Worm (Caenorhabditis elegans) whole organism, L4/young adult: ENCODE measurements around the gene F22E5.12.
"Not testable (repeated sequence)": the region's sequence is repeated elsewhere in the genome, so short reads cannot be mapped to it uniquely, and the experiment has no call there.

ENCODE experiments used
- W03F9.2 ChIP-seq: fragments of 150-350 bp; optimal IDR thresholded peaks from 2 replicates; lab custom pipeline; 2014; ENCODE audit warnings: missing biosample characterization, missing genetic modification characterization
- dao-5 ChIP-seq: sonication (generic microtip); optimal IDR thresholded peaks from 2 replicates; lab custom pipeline; 2016; ENCODE audit warnings: missing genotype, missing genetic modification characterization, moderate library complexity, missing compliant biosample characterization
- him-1 ChIP-seq: sonication (generic microtip); optimal IDR thresholded peaks from 2 replicates; lab custom pipeline; 2016; ENCODE audit warnings: missing genotype, missing genetic modification reagents, missing genetic modification characterization, missing compliant biosample characterization

The F22E5.12 gene

ce11 chrII:2646756-2647155 is at the start of gene F22E5.12:
TSS of gene F22E5.12 (minus strand) at chrII:2646856.
- TF ChIP-seq W03F9.2; him-1 (tag; lab: Kevin White, UChicago); dao-5: not testable (repeated sequence)

- no peak for TF ChIP-seq dao-5
- TF ChIP-seq W03F9.2, result no peak
- TF ChIP-seq him-1 (tag; lab: Kevin White, UChicago), result no peak
These were observed 48.4 kb upstream of the F22E5.12 start for ce11 chrII:2695079-2695478.

DNA sequence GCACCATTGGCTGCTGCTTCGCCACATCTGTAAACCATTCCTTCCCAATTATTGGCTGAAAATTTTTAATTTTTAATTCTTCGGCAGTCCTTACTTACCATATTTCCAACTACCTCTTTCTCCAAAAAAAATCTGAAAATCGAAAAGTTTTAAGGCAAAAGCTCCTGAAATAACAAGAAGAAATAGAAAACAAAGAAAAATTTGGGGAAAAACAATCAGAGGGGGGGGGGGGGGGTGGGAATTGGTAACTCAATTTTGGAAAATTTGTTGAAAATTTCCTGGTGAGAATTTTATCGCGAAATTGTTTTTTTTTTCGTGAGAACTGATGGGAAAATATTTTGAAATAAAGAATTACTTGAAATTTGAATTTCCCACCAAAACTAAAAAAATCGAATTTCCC is 45.8 kb upstream of the F22E5.12 start, which contains the start of gene set-11:
set-11 (minus strand) TSS at position 101 of the 400 bp plus-strand sequence.
- TF ChIP-seq him-1 (tag; lab: Kevin White, UChicago), result no peak
- no peak for TF ChIP-seq dao-5
- no peak for TF ChIP-seq W03F9.2

DNA sequence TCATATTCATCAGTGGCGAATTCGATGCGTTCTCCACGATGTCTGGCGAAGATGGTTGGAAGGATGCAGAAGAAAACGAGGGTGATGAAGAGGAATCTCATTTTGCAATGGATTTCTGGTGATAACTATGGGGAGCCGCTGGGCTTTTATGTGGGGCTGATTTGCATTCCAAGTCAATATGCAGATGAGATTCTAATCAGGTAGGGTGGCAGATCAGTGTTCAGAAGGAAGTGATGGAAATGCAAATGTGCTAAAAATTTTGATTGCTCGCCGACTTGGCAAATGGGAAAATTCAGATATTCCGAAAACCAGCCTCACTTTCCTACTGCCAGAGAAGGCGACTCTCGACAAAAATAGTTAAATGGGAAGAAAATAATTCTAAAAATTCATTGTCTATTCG is 43.4 kb upstream of the F22E5.12 start, which contains the start of gene nspf-3:
nspf-3 (minus strand) TSS at position 101 of the 400 bp plus-strand sequence.
- TF ChIP-seq dao-5, result no peak
- no peak for TF ChIP-seq W03F9.2
- no peak for TF ChIP-seq him-1 (tag; lab: Kevin White, UChicago)

- not testable (repeated sequence) for TF ChIP-seq W03F9.2; dao-5; him-1 (tag; lab: Kevin White, UChicago)
These were observed 42.0 kb upstream of the F22E5.12 start, which contains the start of gene nspf-2 for ce11 chrII:2688616-2689015. TSS of gene nspf-2 (plus strand) at chrII:2688916.

DNA sequence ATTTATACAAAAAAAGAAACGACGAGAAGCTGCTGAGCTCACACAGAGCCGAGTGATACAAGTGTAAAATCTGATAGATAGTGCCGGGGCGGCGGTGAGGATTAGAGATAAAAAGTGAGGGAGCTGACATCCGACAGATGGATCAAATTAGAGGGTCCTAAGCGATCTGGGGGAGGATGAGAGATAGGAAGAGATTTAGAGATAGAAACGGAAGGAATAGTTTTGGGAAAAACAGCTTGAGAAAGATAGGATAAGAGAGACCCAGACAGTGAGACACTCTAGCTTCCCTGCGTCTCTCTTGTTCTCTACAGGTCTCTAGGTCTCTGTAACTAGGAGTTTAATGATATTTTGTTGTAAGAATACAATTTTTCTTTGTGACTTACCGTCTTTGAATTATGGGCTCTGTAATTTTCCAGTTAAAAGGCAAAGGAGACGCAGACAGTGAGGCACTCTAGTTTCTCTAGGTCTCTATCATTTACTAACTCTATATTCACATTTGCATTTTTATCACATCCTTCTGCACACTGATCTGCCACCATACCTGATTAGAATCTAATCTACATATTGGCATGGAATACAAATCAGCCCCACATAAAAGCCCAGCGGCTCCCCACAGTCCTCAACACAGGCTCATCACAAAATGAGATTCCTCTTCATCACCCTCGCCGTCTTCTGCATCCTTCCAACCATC is 40.5 kb upstream of the F22E5.12 start, which contains the start of the genes sup-9 and nspf-1:
sup-9 (minus strand) TSS at position 43 of the 691 bp plus-strand sequence.
nspf-1 (plus strand) TSS at position 641 of the 691 bp plus-strand sequence.
- TF ChIP-seq dao-5 (no peak), him-1 (tag; lab: Kevin White, UChicago) (no peak)

ce11 chrII:2684783-2685182 is 38.1 kb upstream of the F22E5.12 start:
- TF ChIP-seq W03F9.2, result no peak
- no peak for TF ChIP-seq dao-5
- no peak for TF ChIP-seq him-1 (tag; lab: Kevin White, UChicago)

- no peak for TF ChIP-seq dao-5
- no peak for TF ChIP-seq him-1 (tag; lab: Kevin White, UChicago)
- TF ChIP-seq W03F9.2, result no peak
These were observed 37.6 kb upstream of the F22E5.12 start, which contains the start of gene ceh-87 for ce11 chrII:2684208-2684607. TSS of gene ceh-87 (minus strand) at chrII:2684308.

ce11 chrII:2681118-2681517 is 34.5 kb upstream of the F22E5.12 start, which contains the start of gene F34D6.1:
TSS of gene F34D6.1 (minus strand) at chrII:2681218.
- TF ChIP-seq him-1 (tag; lab: Kevin White, UChicago) (no peak), W03F9.2 (no peak), dao-5 (no peak)

DNA sequence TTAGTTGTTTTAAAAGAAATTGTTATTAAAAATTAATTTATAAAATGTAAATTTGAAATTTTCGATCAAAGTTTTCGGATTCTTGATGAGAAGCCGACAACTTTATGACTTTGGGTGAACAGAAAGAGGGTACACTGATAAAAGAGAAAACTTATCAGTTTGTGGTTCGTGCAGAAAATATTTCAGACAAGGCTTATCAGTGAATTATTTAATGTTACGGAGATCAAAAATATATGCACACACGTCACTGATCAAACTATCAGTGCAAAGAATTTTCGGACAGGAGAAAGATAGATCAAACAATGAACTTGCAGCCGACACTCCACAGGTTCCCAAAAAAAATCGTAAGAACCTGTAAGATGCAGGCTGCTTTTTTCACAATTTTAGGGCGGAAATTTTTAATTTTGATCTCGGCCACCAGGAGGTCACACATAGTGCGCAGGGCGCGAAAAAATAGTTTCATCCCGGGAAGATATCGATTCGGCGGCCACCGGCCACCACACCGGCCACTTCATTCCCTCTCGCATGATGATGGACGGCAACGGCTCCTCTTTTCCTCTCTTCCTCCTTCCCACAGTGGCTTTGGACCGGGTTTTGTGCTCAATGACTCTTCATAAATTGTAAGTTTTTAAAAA is 31.0 kb upstream of the F22E5.12 start, which contains the start of gene F22E5.17:
F22E5.17 (plus strand) TSS at position 508 of the 635 bp plus-strand sequence.
- TF ChIP-seq W03F9.2, result no peak
- TF ChIP-seq him-1 (tag; lab: Kevin White, UChicago), result no peak
- TF ChIP-seq dao-5, result no peak

DNA sequence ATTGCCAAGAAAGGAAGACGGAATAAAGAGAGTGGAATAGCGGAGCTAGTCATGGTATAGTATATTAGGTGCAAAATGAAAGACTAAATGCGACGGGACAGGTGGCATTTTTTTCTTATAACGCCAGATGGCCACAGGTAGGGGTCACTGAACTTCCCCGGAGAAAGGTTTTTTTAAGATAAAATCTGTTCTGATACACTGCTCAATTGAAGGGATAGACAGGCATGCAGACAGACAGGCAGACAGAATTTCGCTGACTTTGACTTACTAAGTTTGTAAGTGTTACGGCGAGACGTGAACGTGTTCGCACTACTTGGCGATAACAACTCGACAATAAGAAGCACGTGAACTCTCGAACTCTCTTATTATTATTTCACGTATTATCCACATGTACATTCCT is 26.9 kb upstream of the F22E5.12 start, which contains the start of the genes F22E5.20 and F22E5.1:
F22E5.20 (minus strand) TSS at position 101 of the 400 bp plus-strand sequence.
F22E5.1 (plus strand) TSS at position 242 of the 400 bp plus-strand sequence.
- TF ChIP-seq W03F9.2; him-1 (tag; lab: Kevin White, UChicago); dao-5: not testable (repeated sequence)

ce11 chrII:2672320-2672719 is 25.7 kb upstream of the F22E5.12 start, which contains the start of gene sri-57:
TSS of gene sri-57 (minus strand) at chrII:2672420.
- not testable (repeated sequence) for TF ChIP-seq W03F9.2; him-1 (tag; lab: Kevin White, UChicago); dao-5

- TF ChIP-seq W03F9.2 (no peak), him-1 (tag; lab: Kevin White, UChicago) (no peak)
These were observed 18.9 kb upstream of the F22E5.12 start, which contains the start of gene F22E5.22 for ce11 chrII:2665606-2666005. TSS of gene F22E5.22 (plus strand) at chrII:2665906.

ce11 chrII:2665081-2665480 is 18.4 kb upstream of the F22E5.12 start, which contains the start of gene F22E5.2:
TSS of gene F22E5.2 (plus strand) at chrII:2665381.
- not testable (repeated sequence) for TF ChIP-seq dao-5; him-1 (tag; lab: Kevin White, UChicago); W03F9.2
